Worm (Caenorhabditis elegans): ENCODE data around the gene ZK945.4.

ZK945.4 gene

ce11 chrII:10084482-10084881, 21.0 kb downstream of the ZK945.4 start:
- TF ChIP-seq tbx-2 (tag; optimal IDR thresholded peaks at IDR 0.05) = no peak
- TF ChIP-seq unc-42 (tag; optimal IDR thresholded peaks at IDR 0.05) = peak; percentile 79

DNA sequence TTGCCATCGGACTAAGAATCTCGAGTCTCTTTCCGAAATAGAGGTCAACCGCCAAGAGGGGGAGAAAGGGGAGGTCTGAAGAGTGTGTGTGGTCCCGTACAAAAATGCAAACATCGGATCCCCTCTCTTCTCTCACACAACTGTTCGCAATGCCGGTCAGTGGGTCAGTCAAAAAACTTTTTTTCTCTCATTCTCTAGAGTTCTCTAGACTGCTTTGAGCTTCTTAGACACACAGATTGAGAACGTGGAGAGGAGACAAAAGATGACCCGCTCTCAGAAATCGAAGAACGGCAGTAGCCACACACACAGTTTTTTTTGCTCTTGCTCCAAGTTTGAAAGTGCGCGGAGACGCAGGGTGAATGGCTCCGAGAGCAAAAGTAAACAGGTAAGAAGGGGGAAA, 29.7 kb downstream of the ZK945.4 start:
- no peak for TF ChIP-seq fkh-10 (GFP tag; optimal IDR thresholded peaks at IDR 0.05)
- peak; percentile 4 for TF ChIP-seq ref-2 (tag; optimal IDR thresholded peaks at IDR 0.05)
- peak; percentile 9 for TF ChIP-seq elt-2 (tag; optimal IDR thresholded peaks at IDR 0.05)
- no peak for TF ChIP-seq pat-9 (tag; optimal IDR thresholded peaks at IDR 0.05)
- TF ChIP-seq lin-11 (tag; optimal IDR thresholded peaks at IDR 0.05) = no peak
- TF ChIP-seq tbx-2 (tag; optimal IDR thresholded peaks at IDR 0.05) = peak; percentile 36
- no peak for TF ChIP-seq unc-42 (tag; optimal IDR thresholded peaks at IDR 0.05)

ce11 chrII:10073986-10074385, 31.5 kb downstream of the ZK945.4 start:
- TF ChIP-seq unc-42 (tag; optimal IDR thresholded peaks at IDR 0.05) (no peak), ceh-18 (tag; optimal IDR thresholded peaks at IDR 0.05) (no peak), hlh-6 (tag; optimal IDR thresholded peaks at IDR 0.05) (no peak), unc-3 (GFP tag; conservative IDR thresholded peaks at IDR 0.05) (no peak), unc-3 (tag; optimal IDR thresholded peaks at IDR 0.05) (no peak), nfya-1 (tag; optimal IDR thresholded peaks at IDR 0.05) (no peak)

- TF ChIP-seq ceh-24 (tag; optimal IDR thresholded peaks at IDR 0.05) (no peak), elt-4 (tag; optimal IDR thresholded peaks at IDR 0.05) (no peak), T23F11.4 (GFP tag; optimal IDR thresholded peaks at IDR 0.05) (no peak), hlh-13 (GFP tag; optimal IDR thresholded peaks at IDR 0.05) (no peak), tbx-2 (tag; optimal IDR thresholded peaks at IDR 0.05) (no peak), che-1 (tag; optimal IDR thresholded peaks at IDR 0.05) (no peak), ttx-3 (tag; optimal IDR thresholded peaks at IDR 0.05) (no peak), C38D4.7 (GFP tag; optimal IDR thresholded peaks at IDR 0.05) (no peak)
These were observed 37.7 kb downstream of the ZK945.4 start, which contains the start of gene die-1 for ce11 chrII:10067817-10068216. TSS of gene die-1 (minus strand) at chrII:10067917.

- TF ChIP-seq sox-2 (GFP tag; IDR thresholded peaks at IDR 0.05) (no peak), pag-3 (tag; optimal IDR thresholded peaks at IDR 0.05; ENCODE audit: borderline replicate concordance) (no peak), C38D4.7 (GFP tag; optimal IDR thresholded peaks at IDR 0.05) (no peak), nfya-1 (tag; optimal IDR thresholded peaks at IDR 0.05) (peak; percentile 11), tbx-2 (tag; optimal IDR thresholded peaks at IDR 0.05) (peak; percentile 4), ceh-6 (GFP tag; optimal IDR thresholded peaks at IDR 0.05) (peak; percentile 42), dve-1 (tag; optimal IDR thresholded peaks at IDR 0.05) (no peak), ceh-24 (tag; optimal IDR thresholded peaks at IDR 0.05) (no peak), fkh-6 (tag; optimal IDR thresholded peaks at IDR 0.05) (no peak), pros-1 (tag; optimal IDR thresholded peaks at IDR 0.05) (no peak)
These were observed 40.0 kb downstream of the ZK945.4 start for ce11 chrII:10065472-10065871.

ce11 chrII:10060508-10060907, 45.0 kb downstream of the ZK945.4 start, which contains the start of gene stg-1:
TSS of gene stg-1 (minus strand) at chrII:10060660.
- TF ChIP-seq nfya-1 (tag; optimal IDR thresholded peaks at IDR 0.05) = no peak
- no peak for TF ChIP-seq sox-4 (tag; optimal IDR thresholded peaks at IDR 0.05)
- no peak for TF ChIP-seq madf-2 (tag; optimal IDR thresholded peaks at IDR 0.05)
- no peak for TF ChIP-seq lin-11 (tag; optimal IDR thresholded peaks at IDR 0.05)
- peak; percentile 85 for TF ChIP-seq unc-42 (tag; optimal IDR thresholded peaks at IDR 0.05)
- TF ChIP-seq nhr-232 (tag; optimal IDR thresholded peaks at IDR 0.05) = no peak
- no peak for TF ChIP-seq nhr-11 (tag; optimal IDR thresholded peaks at IDR 0.05)

ce11 chrII:10056545-10057038, 48.9 kb downstream of the ZK945.4 start, which contains the start of gene C18D1.2:
TSS of gene C18D1.2 (plus strand) at chrII:10056988.
- TF ChIP-seq pat-9 (tag; optimal IDR thresholded peaks at IDR 0.05) = no peak
- TF ChIP-seq Y22D7AL.16 (tag; optimal IDR thresholded peaks at IDR 0.05) = no peak
- no peak for TF ChIP-seq gmeb-2 (tag; optimal IDR thresholded peaks at IDR 0.05)
- TF ChIP-seq pha-4 (tag; optimal IDR thresholded peaks at IDR 0.05) = no peak
- TF ChIP-seq ztf-16 (tag; optimal IDR thresholded peaks at IDR 0.05) = no peak
- no peak for TF ChIP-seq eyg-1 (tag; optimal IDR thresholded peaks at IDR 0.05)
- TF ChIP-seq fkh-10 (GFP tag; optimal IDR thresholded peaks at IDR 0.05) = no peak
- no peak for TF ChIP-seq odd-2 (tag; optimal IDR thresholded peaks at IDR 0.05)
- TF ChIP-seq ceh-18 (tag; optimal IDR thresholded peaks at IDR 0.05) = no peak
- TF ChIP-seq pha-2 (tag; optimal IDR thresholded peaks at IDR 0.05) = no peak
- no peak for TF ChIP-seq pqm-1 (tag; optimal IDR thresholded peaks at IDR 0.05)
- TF ChIP-seq unc-42 (tag; optimal IDR thresholded peaks at IDR 0.05) = no peak
- no peak for TF ChIP-seq tbx-7 (tag; optimal IDR thresholded peaks at IDR 0.05)
- TF ChIP-seq K02D7.2 (tag; optimal IDR thresholded peaks at IDR 0.05) = no peak
